Fruit fly (Drosophila melanogaster) whole organism, embryonic: Measurements from ENCODE around the gene dbe.
A peak's percentile ranks its signal among the peaks of the same experiment; 100 is the strongest.

Experiments
- ATbp ChIP-seq: fragments of 200-800 bp; sonication (Bioruptor generic); optimal IDR thresholded peaks from 2 replicates; lab custom pipeline; 2017; ENCODE audit warnings: missing biosample characterization, mild to moderate bottlenecking, missing genetic modification characterization, missing genetic modification reagents
- Asciz ChIP-seq: fragments of 200-800 bp; sonication (Bioruptor generic); optimal IDR thresholded peaks from 2 replicates; lab custom pipeline; 2017; ENCODE audit warnings: missing biosample characterization, mild to moderate bottlenecking, missing genetic modification characterization, missing genetic modification reagents
- B-H2 ChIP-seq: fragments of 200-800 bp; sonication (Bioruptor generic); optimal IDR thresholded peaks from 2 replicates; lab custom pipeline; 2018; ENCODE audit warnings: missing biosample characterization, mild to moderate bottlenecking, missing genetic modification characterization
- Blimp-1 ChIP-seq: fragments of 200-800 bp; sonication (Bioruptor generic); optimal IDR thresholded peaks from 3 replicates; lab custom pipeline; 2018; ENCODE audit warnings: missing biosample characterization, missing genetic modification characterization, mild to moderate bottlenecking, moderate library complexity, missing genetic modification reagents
- CG12104 ChIP-seq: fragments of 200-800 bp; sonication (Bioruptor generic); optimal IDR thresholded peaks from 3 replicates; lab custom pipeline; 2016; ENCODE audit warnings: missing biosample characterization, missing genetic modification characterization
- CG12659 ChIP-seq: fragments of 200-800 bp; sonication (Bioruptor generic); optimal IDR thresholded peaks from 3 replicates; lab custom pipeline; 2017; ENCODE audit warnings: mild to moderate bottlenecking, missing biosample characterization, missing genetic modification reagents, missing genetic modification characterization
- CG12744 ChIP-seq: fragments of 200-800 bp; sonication (Bioruptor generic); optimal IDR thresholded peaks from 2 replicates; lab custom pipeline; 2016; ENCODE audit warnings: missing biosample characterization, missing genetic modification characterization
- CG15479 ChIP-seq: fragments of 200-800 bp; sonication (Bioruptor generic); optimal IDR thresholded peaks from 3 replicates; lab custom pipeline; 2019; ENCODE audit warnings: missing biosample characterization, mild to moderate bottlenecking, missing genetic modification characterization, moderate library complexity
- CG1832 ChIP-seq: fragments of 200-800 bp; sonication (Bioruptor generic); optimal IDR thresholded peaks from 2 replicates; lab custom pipeline; 2017; ENCODE audit warnings: missing biosample characterization, mild to moderate bottlenecking, missing genetic modification characterization, inconsistent platforms
- CG2120 ChIP-seq: fragments of 200-800 bp; sonication (Bioruptor generic); optimal IDR thresholded peaks from 3 replicates; lab custom pipeline; 2016; ENCODE audit warnings: missing biosample characterization, missing genetic modification characterization
- CG30431 ChIP-seq: fragments of 200-800 bp; sonication (Bioruptor generic); optimal IDR thresholded peaks from 2 replicates; lab custom pipeline; 2017; ENCODE audit warnings: missing biosample characterization, missing genetic modification characterization
- CG34224 ChIP-seq: fragments of 200-800 bp; sonication (Bioruptor generic); IDR thresholded peaks from 3 replicates; pipeline ENCODE4 v1.3.6; 2022; ENCODE audit warnings: missing biosample characterization, missing genetic modification characterization; ENCODE audit not compliant: partially characterized antibody
- CG3726 ChIP-seq: fragments of 200-800 bp; sonication (Bioruptor generic); IDR thresholded peaks from 3 replicates; pipeline ENCODE4, ENCODE4 v1.3.6; 2022; ENCODE audit warnings: missing biosample characterization, missing genetic modification characterization
- CG3995 ChIP-seq: fragments of 200-800 bp; sonication (Bioruptor generic); optimal IDR thresholded peaks from 3 replicates; lab custom pipeline; 2016; ENCODE audit warnings: missing biosample characterization, missing genetic modification characterization
- CG4424 ChIP-seq: fragments of 200-800 bp; sonication (Bioruptor generic); optimal IDR thresholded peaks from 3 replicates; lab custom pipeline; 2016; ENCODE audit warnings: missing biosample characterization, missing genetic modification characterization
- CG9609 ChIP-seq: fragments of 200-800 bp; sonication (Bioruptor generic); optimal IDR thresholded peaks from 3 replicates; lab custom pipeline; 2016; ENCODE audit warnings: missing biosample characterization, missing genetic modification characterization
- CG9797 ChIP-seq: fragments of 200-800 bp; sonication (Bioruptor generic); optimal IDR thresholded peaks from 3 replicates; lab custom pipeline; 2018; ENCODE audit warnings: missing biosample characterization, mild to moderate bottlenecking, missing genetic modification characterization
- CG9817 ChIP-seq: fragments of 200-800 bp; sonication (Bioruptor generic); optimal IDR thresholded peaks from 2 replicates; lab custom pipeline; 2018; ENCODE audit warnings: missing biosample characterization, mild to moderate bottlenecking, missing genetic modification characterization, moderate library complexity
- CoRest ChIP-seq: fragments of 200-800 bp; sonication (Bioruptor generic); optimal IDR thresholded peaks from 3 replicates; lab custom pipeline; 2018; ENCODE audit warnings: missing biosample characterization, mild to moderate bottlenecking, missing genetic modification characterization, moderate library complexity
- D ChIP-seq, 2 experiments: fragments of 200-800 bp in 1 of 2; fragments of >200 bp in 1 of 2; sonication (Bioruptor generic) in 1 of 2; optimal IDR thresholded peaks; 2 replicates in 1 of 2; 3 replicates in 1 of 2; lab custom pipeline; 2017; ENCODE audit warnings: mild to moderate bottlenecking in 1 of 2, missing biosample characterization in 1 of 2, missing genetic modification characterization in 1 of 2, missing genetic modification reagents in 1 of 2
- Dll ChIP-seq: fragments of 200-800 bp; sonication (Bioruptor generic); IDR thresholded peaks from 4 replicates; pipeline ENCODE4 v1.3.6; 2022; ENCODE audit warnings: missing biosample characterization, missing genetic modification characterization; ENCODE audit not compliant: partially characterized antibody
- Drgx ChIP-seq: fragments of 200-800 bp; sonication (Bioruptor generic); IDR thresholded peaks from 2 replicates; pipeline ENCODE4 v1.3.6; 2022; ENCODE audit warnings: missing biosample characterization, missing genetic modification characterization
- Ets65A ChIP-seq: fragments of 200-800 bp; sonication (Bioruptor generic); peaks from one replicate; lab custom pipeline; 2016; ENCODE audit warnings: missing biosample characterization, missing genetic modification characterization
- Hand ChIP-seq: fragments of 200-800 bp; sonication (Bioruptor generic); optimal IDR thresholded peaks from 2 replicates; lab custom pipeline; 2017; ENCODE audit warnings: mild to moderate bottlenecking, missing biosample characterization, missing genetic modification reagents, missing genetic modification characterization
- Hr78 ChIP-seq, 2 experiments: fragments of 200-800 bp in 1 of 2; fragments of >200 bp in 1 of 2; sonication (Bioruptor generic) in 1 of 2; optimal IDR thresholded peaks; 2 replicates each; lab custom pipeline; 2017 to 2019; ENCODE audit warnings: missing biosample characterization in 2 of 2, missing genetic modification characterization in 2 of 2, mild to moderate bottlenecking in 1 of 2, moderate library complexity in 1 of 2
- Jarid2 ChIP-seq: fragments of 200-800 bp; sonication (Bioruptor generic); optimal IDR thresholded peaks from 3 replicates; lab custom pipeline; 2017; ENCODE audit warnings: mild to moderate bottlenecking, missing biosample characterization, missing genetic modification reagents, missing genetic modification characterization
- Lpt ChIP-seq: fragments of >200 bp; optimal IDR thresholded peaks from 2 replicates; lab custom pipeline; 2018; ENCODE audit warnings: missing biosample characterization, missing genetic modification characterization
- Mes4 ChIP-seq: fragments of 200-800 bp; sonication (Bioruptor generic); optimal IDR thresholded peaks from 2 replicates; lab custom pipeline; 2016; ENCODE audit warnings: missing biosample characterization, missing genetic modification characterization
- Nf-YA ChIP-seq: fragments of 200-800 bp; sonication (Bioruptor generic); IDR thresholded peaks from 2 replicates; pipeline ENCODE4 v1.3.6; 2022; ENCODE audit warnings: missing biosample characterization, missing genetic modification characterization
- Optix ChIP-seq: fragments of 200-800 bp; sonication (Bioruptor generic); IDR thresholded peaks from 3 replicates; pipeline ENCODE4 v1.3.6; 2022; ENCODE audit warnings: missing biosample characterization, missing genetic modification characterization
- Pdp1 ChIP-seq, 2 experiments: fragments of 200-800 bp; sonication (Bioruptor generic); optimal IDR thresholded peaks; 3 replicates each; lab custom pipeline; 2016; ENCODE audit warnings: missing biosample characterization in 2 of 2, missing genetic modification characterization in 2 of 2, mild to moderate bottlenecking in 1 of 2, moderate library complexity in 1 of 2
- Sin3A ChIP-seq: fragments of >200 bp; optimal IDR thresholded peaks from 2 replicates; lab custom pipeline; 2018
- abd-A ChIP-seq: fragments of 200-800 bp; sonication (Bioruptor generic); optimal IDR thresholded peaks from 3 replicates; lab custom pipeline; 2019; ENCODE audit warnings: missing biosample characterization, mild to moderate bottlenecking, missing genetic modification characterization, moderate library complexity
- chm ChIP-seq: fragments of 200-800 bp; sonication (Bioruptor generic); IDR thresholded peaks from 2 replicates; pipeline ENCODE4 v1.3.6; 2022; ENCODE audit warnings: missing biosample characterization, missing genetic modification characterization
- crp ChIP-seq, 2 experiments: fragments of 200-800 bp; sonication (Bioruptor generic); optimal IDR thresholded peaks; 2 replicates in 1 of 2; 3 replicates in 1 of 2; lab custom pipeline; 2017; ENCODE audit warnings: missing biosample characterization in 2 of 2, missing genetic modification characterization in 2 of 2, mild to moderate bottlenecking in 1 of 2, moderate library complexity in 1 of 2
- dpn ChIP-seq, 2 experiments: fragments of 200-800 bp; sonication (Bioruptor generic); optimal IDR thresholded peaks; 3 replicates each; lab custom pipeline; 2016; ENCODE audit warnings: missing biosample characterization in 2 of 2, missing genetic modification characterization in 2 of 2
- emc ChIP-seq: fragments of 200-800 bp; sonication (Bioruptor generic); optimal IDR thresholded peaks from 2 replicates; lab custom pipeline; 2016; ENCODE audit warnings: missing biosample characterization, missing genetic modification characterization
- ewg ChIP-seq: fragments of 200-800 bp; sonication (Bioruptor generic); optimal IDR thresholded peaks from 3 replicates; lab custom pipeline; 2017; ENCODE audit warnings: mild to moderate bottlenecking, missing biosample characterization, missing genetic modification reagents, missing genetic modification characterization
- fd102C ChIP-seq: fragments of 200-800 bp; sonication (Bioruptor generic); optimal IDR thresholded peaks from 2 replicates; lab custom pipeline; 2018; ENCODE audit warnings: missing biosample characterization, mild to moderate bottlenecking, missing genetic modification characterization, moderate library complexity
- insv ChIP-seq, 2 experiments: fragments of 200-800 bp; sonication (Bioruptor generic); optimal IDR thresholded peaks; 3 replicates each; lab custom pipeline; 2016 to 2018; ENCODE audit warnings: missing biosample characterization in 2 of 2, missing genetic modification characterization in 2 of 2
- lbe ChIP-seq: fragments of 200-800 bp; sonication (Bioruptor generic); optimal IDR thresholded peaks from 2 replicates; lab custom pipeline; 2016; ENCODE audit warnings: missing biosample characterization, mild to moderate bottlenecking, missing genetic modification characterization
- mam ChIP-seq: fragments of 200-800 bp; sonication (Bioruptor generic); optimal IDR thresholded peaks from 3 replicates; lab custom pipeline; 2016; ENCODE audit warnings: missing biosample characterization, missing genetic modification characterization
- onecut ChIP-seq: fragments of 200-800 bp; sonication (Bioruptor generic); IDR thresholded peaks from 2 replicates; pipeline ENCODE4 v1.3.6; 2022; ENCODE audit warnings: missing biosample characterization, missing genetic modification characterization
- rib ChIP-seq: fragments of 200-800 bp; sonication (Bioruptor generic); IDR thresholded peaks from 2 replicates; pipeline ENCODE4 v1.3.6; 2022; ENCODE audit warnings: missing biosample characterization, missing genetic modification characterization
- run ChIP-seq: fragments of 200-800 bp; sonication (Bioruptor generic); optimal IDR thresholded peaks from 3 replicates; lab custom pipeline; 2018; ENCODE audit warnings: missing biosample characterization, mild to moderate bottlenecking, missing genetic modification characterization
- shn ChIP-seq: fragments of 200-800 bp; sonication (Bioruptor generic); optimal IDR thresholded peaks from 3 replicates; lab custom pipeline; 2016; ENCODE audit warnings: missing biosample characterization, missing genetic modification characterization
- sima ChIP-seq: fragments of 200-800 bp; sonication (Bioruptor generic); optimal IDR thresholded peaks from 2 replicates; lab custom pipeline; 2016; ENCODE audit warnings: missing biosample characterization, missing genetic modification characterization
- ssp ChIP-seq: fragments of 200-800 bp; sonication (Bioruptor generic); IDR thresholded peaks from 2 replicates; pipeline ENCODE4 v1.3.6; 2022; ENCODE audit warnings: missing biosample characterization, missing genetic modification characterization
- usp ChIP-seq: fragments of >200 bp; optimal IDR thresholded peaks from 2 replicates; lab custom pipeline; 2017; ENCODE audit warnings: missing biosample characterization, missing genetic modification characterization

dbe gene

DNA sequence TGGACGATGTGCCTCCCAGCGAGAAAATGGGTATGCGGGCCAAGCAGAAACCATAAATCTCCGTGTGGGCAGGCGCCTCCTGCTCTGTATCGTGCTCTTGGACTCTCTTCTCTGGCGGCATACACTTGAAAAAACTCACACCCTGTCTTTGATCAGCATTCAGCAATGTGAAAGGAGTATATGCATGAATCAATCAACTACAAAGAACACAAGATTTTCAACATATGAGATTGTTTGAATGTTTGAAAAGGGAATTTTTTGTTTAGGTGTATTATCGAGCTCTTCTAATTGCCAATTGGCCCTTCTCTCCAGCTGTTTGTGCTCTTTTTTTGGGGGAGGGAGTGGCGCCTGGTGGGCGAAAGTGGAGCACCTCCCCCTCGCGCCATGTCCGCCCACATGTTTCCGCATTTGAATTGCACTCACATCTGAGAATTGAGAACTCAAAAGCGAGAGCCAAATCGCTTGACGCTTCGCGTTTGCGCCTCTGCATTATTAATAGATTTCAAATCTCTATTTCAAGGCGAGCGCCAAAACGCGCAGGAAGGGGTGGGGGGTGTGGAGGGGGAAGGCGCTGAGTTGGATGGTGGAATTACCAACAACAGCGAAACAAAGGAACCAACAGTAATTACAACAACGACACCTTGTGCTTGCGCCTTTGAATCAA lies 24.2 kb downstream of the dbe start (continued):
- TF ChIP-seq B-H2 (GFP tag; lab: Kevin White, UChicago) (peak; percentile 72), CG9609 (peak; percentile 88), Hand (GFP tag; lab: Kevin White, UChicago) (peak; percentile 79), rib (GFP tag; lab: Robert Waterston, UW) (peak; percentile 76), Ets65A (GFP tag; lab: Kevin White, UChicago) (peak; percentile 98), Jarid2 (GFP tag; lab: Kevin White, UChicago) (no peak), mam (GFP tag; lab: Kevin White, UChicago) (peak; percentile 90), CG1832 (GFP tag; lab: Kevin White, UChicago) (no peak), Dll (GFP tag; lab: Robert Waterston, UW) (no peak), CG34224 (GFP tag; lab: Robert Waterston, UW) (no peak), shn (GFP tag; lab: Kevin White, UChicago) (peak; percentile 85), CG12744 (peak; percentile 78), Optix (GFP tag; lab: Robert Waterston, UW) (peak; percentile 88), CG15479 (GFP tag; lab: Kevin White, UChicago) (no peak), dpn (GFP tag; optimal IDR thresholded peaks at IDR 0.05; lab: Kevin White, UChicago) (peak; percentile 86 to 93), fd102C (GFP tag; lab: Kevin White, UChicago) (no peak), Pdp1 (GFP tag; optimal IDR thresholded peaks at IDR 0.05; lab: Kevin White, UChicago) (peak; percentile 79 to 87), chm (peak; percentile 89), usp (no peak), CG12104 (GFP tag; lab: Kevin White, UChicago) (peak; percentile 64), Drgx (peak; percentile 90), lbe (GFP tag; lab: Kevin White, UChicago) (peak; percentile 26), CG12659 (peak; percentile 92), CG2120 (GFP tag; lab: Kevin White, UChicago) (peak; percentile 92), Hr78 (GFP tag; optimal IDR thresholded peaks at IDR 0.05; lab: Kevin White, UChicago) (peak in 1 of 2 experiments; percentile 26), ssp (GFP tag; lab: Robert Waterston, UW) (peak; percentile 80), Blimp-1 (GFP tag; lab: Kevin White, UChicago) (peak; percentile 86), Lpt (GFP tag; lab: Kevin White, UChicago) (no peak), Asciz (GFP tag; lab: Kevin White, UChicago) (peak; percentile 87), CG3726 (peak; percentile 67; the same call in 2 of the 3 replicates), CG30431 (peak; percentile 75), CG9797 (GFP tag; lab: Kevin White, UChicago) (no peak), ATbp (GFP tag; lab: Kevin White, UChicago) (peak; percentile 87), CG9817 (peak; percentile 88), onecut (GFP tag; lab: Robert Waterston, UW) (peak; percentile 76), CoRest (tag; lab: Kevin White, UChicago) (peak; percentile 85), insv (GFP tag; optimal IDR thresholded peaks at IDR 0.05; lab: Kevin White, UChicago) (peak in 1 of 2 experiments; percentile 30), ewg (GFP tag; lab: Kevin White, UChicago) (peak; percentile 74), Nf-YA (GFP tag; lab: Robert Waterston, UW) (peak; percentile 87), sima (GFP tag; lab: Kevin White, UChicago) (peak; percentile 50), crp (GFP tag; optimal IDR thresholded peaks at IDR 0.05; lab: Kevin White, UChicago) (peak in 1 of 2 experiments; percentile 64), emc (peak; percentile 80), D (optimal IDR thresholded peaks at IDR 0.05; lab: Kevin White, UChicago) (no peak), D (GFP tag; optimal IDR thresholded peaks at IDR 0.05; lab: Kevin White, UChicago) (peak; percentile 82), abd-A (tag; lab: Kevin White, UChicago) (peak; percentile 54), run (tag; lab: Kevin White, UChicago) (peak; percentile 54), Sin3A (lab: Kevin White, UChicago) (no peak), CG3995 (peak; percentile 31), Mes4 (peak; percentile 77), CG4424 (GFP tag; lab: Kevin White, UChicago) (peak; percentile 78)
